Worm (Caenorhabditis elegans) whole organism, young adult: ENCODE measurements around the gene srh-217.
"Not testable (repeated sequence)": the region's sequence is repeated elsewhere in the genome, so short reads cannot be mapped to it uniquely, and the experiment has no call there.

ENCODE experiments used
- C06A6.2 ChIP-seq: fragments of 200-800 bp; sonication (Bioruptor generic); conservative IDR thresholded peaks from 2 replicates; pipeline ENCODE4 v1.3.6; 2022; ENCODE audit warnings: missing genetic modification characterization, missing compliant biosample characterization
- Y67H2A.10 ChIP-seq: fragments of 200-800 bp; sonication (Bioruptor generic); conservative IDR thresholded peaks from 2 replicates; pipeline ENCODE4 v1.3.6; 2022; ENCODE audit warnings: missing genetic modification reagents, missing genetic modification characterization, missing compliant biosample characterization
- ama-1 ChIP-seq, 3 experiments: fragments of 150-350 bp in 1 of 3; sonication (generic microtip) in 2 of 3; optimal IDR thresholded peaks; 2 replicates each; lab custom pipeline; 2014 to 2018; ENCODE audit warnings: missing biosample characterization in 2 of 3, missing genetic modification characterization in 2 of 3, missing genetic modification reagents in 2 of 3
- him-1 ChIP-seq: sonication (generic microtip); optimal IDR thresholded peaks from 2 replicates; lab custom pipeline; 2016; ENCODE audit warnings: missing genotype, missing genetic modification reagents, missing genetic modification characterization, missing compliant biosample characterization
- lin-40 ChIP-seq: sonication (generic microtip); optimal IDR thresholded peaks from 2 replicates; lab custom pipeline; 2016; ENCODE audit warnings: missing genetic modification characterization, mild to moderate bottlenecking, missing compliant biosample characterization, missing genotype, missing genetic modification reagents
- lsl-1 ChIP-seq: fragments of 200-800 bp; sonication (Bioruptor generic); optimal IDR thresholded peaks from 2 replicates; lab custom pipeline; 2018; ENCODE audit warnings: mild to moderate bottlenecking, missing genetic modification characterization, moderate library complexity, missing compliant biosample characterization
- nfya-1 ChIP-seq: sonication (generic microtip); optimal IDR thresholded peaks from 2 replicates; lab custom pipeline; 2017; ENCODE audit warnings: antibody characterized with exemption, missing compliant biosample characterization, missing genetic modification characterization, borderline replicate concordance; ENCODE audit not compliant: insufficient read depth
- snpc-1.3 ChIP-seq: sonication (generic microtip); optimal IDR thresholded peaks from 2 replicates; lab custom pipeline; 2017; ENCODE audit warnings: missing genetic modification characterization, mild to moderate bottlenecking, missing compliant biosample characterization, antibody characterized with exemption, moderate library complexity, missing genotype, missing genetic modification reagents; ENCODE audit not compliant: insufficient read depth
- snpc-4 ChIP-seq, 5 experiments: fragments of 150-350 bp in 1 of 5; sonication (generic microtip) in 4 of 5; optimal IDR thresholded peaks; 2 replicates each; lab custom pipeline; 2014 to 2018; ENCODE audit warnings: missing genetic modification characterization in 5 of 5, missing biosample characterization in 3 of 5, antibody characterized with exemption in 2 of 5, mild to moderate bottlenecking in 2 of 5, missing compliant biosample characterization in 2 of 5, missing genotype in 2 of 5, moderate library complexity in 2 of 5, missing genetic modification reagents in 1 of 5
- tlf-1 ChIP-seq: fragments of 200-800 bp; sonication (Bioruptor generic); optimal IDR thresholded peaks from 2 replicates; lab custom pipeline; 2018; ENCODE audit warnings: mild to moderate bottlenecking, missing genetic modification characterization, missing compliant biosample characterization
- xnd-1 ChIP-seq: sonication (generic microtip); optimal IDR thresholded peaks from 2 replicates; lab custom pipeline; 2016; ENCODE audit warnings: missing genotype, missing genetic modification reagents, missing genetic modification characterization, missing compliant biosample characterization

DNA sequence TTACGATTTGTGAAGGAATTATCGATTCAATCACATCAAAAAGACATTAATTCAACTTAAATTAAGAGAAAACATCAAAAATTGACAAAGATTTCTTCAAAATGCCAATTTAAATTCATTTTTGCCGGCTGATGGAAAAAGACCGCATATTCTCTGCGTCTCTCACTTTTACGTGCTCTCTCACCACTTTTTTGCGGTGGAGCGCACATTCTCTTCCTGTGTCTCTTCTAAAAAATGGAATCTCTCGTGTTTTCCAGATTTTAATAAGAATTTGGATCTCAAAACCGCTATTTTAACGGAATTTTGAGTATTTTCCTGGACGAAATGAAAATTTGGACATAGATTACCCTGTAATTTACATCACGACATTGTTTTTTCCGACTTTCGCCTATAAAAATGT lies 14.5 kb downstream of the srh-217 start:
- TF ChIP-seq lsl-1 (GFP tag; lab: Kevin White, UChicago); snpc-1.3; snpc-4 (GFP tag; optimal IDR thresholded peaks at IDR 0.05; lab: Kevin White, UChicago); snpc-4 (tag; optimal IDR thresholded peaks at IDR 0.05; lab: Kevin White, UChicago); xnd-1 (tag; lab: Kevin White, UChicago); nfya-1 (tag; lab: Kevin White, UChicago); lin-40 (tag; lab: Kevin White, UChicago); C06A6.2 (GFP tag; lab: Robert Waterston, UW); ama-1 (optimal IDR thresholded peaks at IDR 0.05; lab: Kevin White, UChicago); ama-1 (GFP tag; optimal IDR thresholded peaks at IDR 0.05; lab: Kevin White, UChicago); tlf-1; him-1 (tag; lab: Kevin White, UChicago); Y67H2A.10: not testable (repeated sequence)
